Worm (Caenorhabditis elegans): ENCODE measurements around the gene F25E5.8.
"Not testable (repeated sequence)": the region's sequence is repeated elsewhere in the genome, so short reads cannot be mapped to it uniquely, and the experiment has no call there.

Gene F25E5.8

DNA sequence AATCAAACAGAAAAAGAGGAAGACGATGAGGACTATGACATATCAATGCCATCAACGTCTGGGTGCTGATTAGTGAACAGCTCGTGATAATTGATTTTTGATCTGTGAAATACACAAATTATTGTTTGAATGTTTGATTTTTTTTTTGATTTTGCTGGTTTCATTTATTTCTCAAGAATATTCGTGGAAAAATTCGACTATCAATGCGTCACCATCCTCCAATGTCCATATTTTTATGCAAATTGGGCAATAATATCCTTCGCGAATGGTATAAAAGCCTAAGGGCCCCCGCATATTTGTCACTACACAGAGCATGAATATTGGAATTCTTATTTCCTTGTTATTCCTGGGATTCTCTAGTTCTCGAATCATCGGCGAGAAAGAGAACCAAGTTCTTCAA is 4.1 kb downstream of the F25E5.8 start, which contains the start of gene try-13:
Gene try-13 (plus strand): TSS at position 301 of the 400 bp plus-strand sequence.
- TF ChIP-seq arid-1 (GFP tag; conservative IDR thresholded peaks at IDR 0.05), result no peak
- no peak for TF ChIP-seq fos-1 (tag; optimal IDR thresholded peaks at IDR 0.05)
- no peak for TF ChIP-seq nhr-237 (tag; optimal IDR thresholded peaks at IDR 0.05)
- TF ChIP-seq pha-4 (GFP tag; IDR thresholded peaks at IDR 0.05), result no peak
- no peak for TF ChIP-seq pha-4 (tag; optimal IDR thresholded peaks at IDR 0.05)
- no peak for TF ChIP-seq mxl-2 (GFP tag; conservative IDR thresholded peaks at IDR 0.05)
- TF ChIP-seq F10B5.3 (tag; optimal IDR thresholded peaks at IDR 0.05), result no peak
- no peak for TF ChIP-seq saeg-2 (GFP tag; IDR thresholded peaks at IDR 0.05)
- no peak for TF ChIP-seq zfp-3 (GFP tag; conservative IDR thresholded peaks at IDR 0.05)
- TF ChIP-seq daf-19 (GFP tag; conservative IDR thresholded peaks at IDR 0.05), result no peak
- no peak for TF ChIP-seq rbr-2 (tag; optimal IDR thresholded peaks at IDR 0.05)
- no peak for TF ChIP-seq lim-7 (GFP tag; IDR thresholded peaks at IDR 0.05)
- TF ChIP-seq Y75B8A.6 (GFP tag; IDR thresholded peaks at IDR 0.05), result no peak
- TF ChIP-seq lir-3 (tag; optimal IDR thresholded peaks at IDR 0.05), result no peak
- TF ChIP-seq tra-1 (GFP tag; IDR thresholded peaks at IDR 0.05), result no peak
- no peak for TF ChIP-seq tag-97 (GFP tag; IDR thresholded peaks at IDR 0.05)

DNA sequence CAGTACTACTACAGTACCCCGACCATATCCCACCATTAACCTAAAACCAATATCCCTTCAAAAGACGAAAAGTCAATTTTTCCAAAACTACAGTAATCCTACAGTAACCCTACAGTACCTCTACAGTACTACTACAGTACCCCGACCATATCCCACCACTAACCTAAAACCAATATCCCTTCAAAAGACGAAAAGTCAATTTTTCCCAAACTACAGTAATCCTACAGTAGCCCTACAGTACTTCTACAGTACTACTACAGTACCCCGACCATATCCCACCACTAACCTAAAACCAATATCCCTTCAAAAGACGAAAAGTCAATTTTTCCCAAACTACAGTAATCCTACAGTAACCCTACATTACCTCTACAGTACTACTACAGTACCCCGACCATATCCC is 7.8 kb downstream of the F25E5.8 start:
- TF ChIP-seq arid-1 (GFP tag; conservative IDR thresholded peaks at IDR 0.05) (0 out of 2 replicates have a peak, but pooled peaks have one; percentile 41), zip-11 (GFP tag; IDR thresholded peaks at IDR 0.05) (peak; percentile 62; the same call in 1 of the 2 replicates), madf-5 (GFP tag; IDR thresholded peaks at IDR 0.05) (0 out of 4 replicates have a peak, but pooled peaks of 1 of the 2 experiments have one; percentile 17), tag-97 (GFP tag; IDR thresholded peaks at IDR 0.05) (0 out of 2 replicates have a peak, but pooled peaks have one; percentile 36), vab-7 (GFP tag; IDR thresholded peaks at IDR 0.05) (0 out of 2 replicates have a peak, but pooled peaks have one; percentile 25)

DNA sequence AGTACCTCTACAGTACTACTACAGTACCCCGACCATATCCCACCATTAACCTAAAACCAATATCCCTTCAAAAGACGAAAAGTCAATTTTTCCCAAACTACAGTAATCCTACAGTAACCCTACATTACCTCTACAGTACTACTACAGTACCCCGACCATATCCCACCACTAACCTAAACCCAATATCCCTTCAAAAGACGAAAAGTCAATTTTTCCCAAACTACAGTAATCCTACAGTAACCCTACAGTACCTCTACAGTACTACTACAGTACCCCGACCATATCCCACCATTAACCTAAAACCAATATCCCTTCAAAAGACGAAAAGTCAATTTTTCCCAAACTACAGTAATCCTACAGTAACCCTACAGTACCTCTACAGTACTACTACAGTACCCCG is 8.6 kb downstream of the F25E5.8 start, which contains the start of gene nhr-141:
Gene nhr-141 (plus strand): TSS at position 331 of the 400 bp plus-strand sequence.
- TF ChIP-seq zip-2 (tag; optimal IDR thresholded peaks at IDR 0.05); ces-1 (GFP tag; optimal IDR thresholded peaks at IDR 0.05); F37D6.2 (tag; optimal IDR thresholded peaks at IDR 0.05): not testable (repeated sequence)

DNA sequence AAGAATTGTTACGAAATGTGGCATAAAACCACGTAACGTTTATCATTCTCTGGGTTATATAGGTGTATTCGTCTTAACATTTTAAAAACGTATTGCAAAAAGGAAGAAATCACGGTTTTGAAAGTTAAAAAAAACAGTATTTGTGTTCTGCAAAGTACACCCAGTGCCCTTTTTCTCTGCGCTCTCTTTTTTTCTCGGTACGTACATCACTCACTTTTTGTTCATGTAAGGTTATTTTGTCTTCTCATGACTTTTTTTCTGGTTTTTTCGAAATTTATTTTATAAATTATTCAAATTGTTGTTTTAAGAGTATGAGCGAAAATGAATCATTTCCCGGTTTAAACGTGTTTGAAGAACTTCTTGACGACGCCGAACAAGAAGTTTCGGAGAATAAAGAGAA is 11.2 kb downstream of the F25E5.8 start, which contains the start of gene F25E5.5:
Gene F25E5.5 (plus strand): TSS at position 301 of the 400 bp plus-strand sequence.
- no peak for TF ChIP-seq lin-15B (tag; optimal IDR thresholded peaks at IDR 0.05)
- TF ChIP-seq nhr-28 (tag; optimal IDR thresholded peaks at IDR 0.05), result peak; percentile 44
- no peak for TF ChIP-seq nhr-10 (tag; optimal IDR thresholded peaks at IDR 0.05)
- TF ChIP-seq hlh-30 (tag; optimal IDR thresholded peaks at IDR 0.05; ENCODE audit: insufficient read depth), result peak; percentile 14

DNA sequence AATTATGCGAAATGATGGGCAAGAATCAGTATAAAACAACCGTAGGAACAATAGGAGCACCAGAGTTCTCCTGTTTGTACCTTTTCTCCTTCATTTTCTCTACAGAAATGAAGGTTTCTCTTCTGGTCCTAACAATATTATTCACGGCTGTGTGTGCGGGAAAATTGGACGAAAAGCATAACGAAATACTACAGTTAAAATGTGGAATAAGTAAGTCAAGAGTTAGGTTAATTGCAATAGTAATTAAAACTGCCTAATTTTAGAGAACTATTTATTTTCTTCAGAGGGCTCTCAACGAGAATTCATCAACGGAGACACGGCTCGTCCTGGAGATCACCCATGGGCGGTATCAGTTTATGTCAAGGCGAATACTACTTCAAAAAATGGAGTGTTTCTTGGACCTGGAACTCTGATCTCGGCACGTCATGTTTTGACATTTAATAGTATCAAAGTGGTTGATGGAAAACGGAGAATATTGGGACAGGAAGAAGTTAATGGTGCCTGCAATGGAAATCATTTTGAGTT is 13.6 kb downstream of the F25E5.8 start, which contains the start of gene try-12:
Gene try-12 (plus strand): TSS at position 51 of the 525 bp plus-strand sequence.
- peak; percentile 70 for TF ChIP-seq aha-1 (tag)
- peak in 1 of 2 experiments; percentile 50 for TF ChIP-seq unc-62 (GFP tag; optimal IDR thresholded peaks at IDR 0.05 in 1 of 2)
- no peak for TF ChIP-seq unc-62 (tag; optimal IDR thresholded peaks at IDR 0.05)
- no peak for TF ChIP-seq F37D6.2 (tag; optimal IDR thresholded peaks at IDR 0.05)

DNA sequence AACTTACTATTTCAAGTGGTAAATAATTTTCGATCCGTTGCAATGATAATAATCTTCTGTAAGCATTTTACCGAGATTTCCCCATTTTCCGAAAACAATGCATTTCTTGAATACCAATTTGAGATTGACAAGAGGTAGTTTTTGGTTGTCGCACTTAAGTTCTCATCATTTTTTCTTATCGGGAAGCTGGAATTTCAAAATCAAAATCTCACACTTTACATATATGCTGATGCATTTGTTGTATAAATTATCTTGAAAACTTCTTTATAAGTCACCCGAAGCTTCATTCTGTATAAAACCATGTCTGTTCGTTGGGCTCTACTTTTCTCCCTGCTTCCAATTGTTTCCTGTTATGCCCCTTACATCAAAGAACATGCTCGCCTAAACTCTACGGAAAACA is 15.7 kb downstream of the F25E5.8 start, which contains the start of gene try-11:
Gene try-11 (plus strand): TSS at position 301 of the 400 bp plus-strand sequence.
- TF ChIP-seq ceh-44 (GFP tag; IDR thresholded peaks at IDR 0.05) (no peak), Y105C5A.15 (GFP tag; IDR thresholded peaks at IDR 0.05) (no peak)
